Fruit fly (Drosophila melanogaster): ENCODE data around the gene Rpt5.

DNA sequence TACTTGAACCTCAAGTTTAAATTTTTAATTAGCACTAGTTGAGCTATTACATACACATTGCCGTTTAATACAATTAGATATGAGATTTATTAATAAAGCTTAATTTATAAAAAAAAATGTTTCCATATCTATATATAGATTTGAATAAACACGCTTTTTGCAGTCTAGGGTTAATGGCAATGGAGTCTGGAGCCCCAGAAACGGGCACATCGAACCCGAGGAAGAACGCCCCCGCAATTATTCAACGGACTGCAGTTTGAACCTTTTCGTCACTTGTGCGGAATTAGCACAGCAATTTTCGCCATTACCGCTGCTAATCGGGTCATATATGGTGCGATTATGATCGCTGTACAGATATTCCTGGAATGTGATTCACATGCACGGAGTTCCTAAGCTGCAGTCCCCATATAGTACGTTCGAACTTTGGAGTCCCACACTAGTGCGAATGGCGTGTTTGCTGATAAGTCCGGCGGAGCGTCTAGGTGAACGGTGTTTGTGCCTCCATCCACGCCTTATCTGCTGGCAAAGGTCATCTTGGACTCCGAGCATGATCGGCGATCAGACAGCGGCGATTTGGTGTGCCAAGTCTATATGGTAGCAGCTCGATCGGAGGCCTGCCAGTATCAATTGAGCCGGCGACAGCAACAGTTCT is 11.1 kb downstream of the Rpt5 start, which contains the start of gene Lsd-1:
- no peak for TF ChIP-seq ttk (optimal IDR thresholded peaks at IDR 0.05)
- TF ChIP-seq Myc (optimal IDR thresholded peaks at IDR 0.05), result no peak
- no peak for TF ChIP-seq h (optimal IDR thresholded peaks at IDR 0.05)
- TF ChIP-seq Sin3A (optimal IDR thresholded peaks at IDR 0.05), result no peak
